Worm (Caenorhabditis elegans): Measurements from ENCODE around the gene mrps-11.
A peak's percentile ranks its signal among the peaks of the same experiment; 100 is the strongest.

Gene mrps-11

ce11 chrV:12536409-12537038 lies 42.1 kb upstream of the mrps-11 start:
- no peak for TF ChIP-seq cebp-1 (GFP tag; IDR thresholded peaks at IDR 0.05)
- no peak for TF ChIP-seq cebp-1 (tag; optimal IDR thresholded peaks at IDR 0.05)
- no peak for TF ChIP-seq nhr-27 (tag; optimal IDR thresholded peaks at IDR 0.05)
- no peak for TF ChIP-seq ZK185.1 (tag; optimal IDR thresholded peaks at IDR 0.05; ENCODE audit: poor library complexity, severe bottlenecking)
- no peak for TF ChIP-seq bed-2 (GFP tag; IDR thresholded peaks at IDR 0.05)

DNA sequence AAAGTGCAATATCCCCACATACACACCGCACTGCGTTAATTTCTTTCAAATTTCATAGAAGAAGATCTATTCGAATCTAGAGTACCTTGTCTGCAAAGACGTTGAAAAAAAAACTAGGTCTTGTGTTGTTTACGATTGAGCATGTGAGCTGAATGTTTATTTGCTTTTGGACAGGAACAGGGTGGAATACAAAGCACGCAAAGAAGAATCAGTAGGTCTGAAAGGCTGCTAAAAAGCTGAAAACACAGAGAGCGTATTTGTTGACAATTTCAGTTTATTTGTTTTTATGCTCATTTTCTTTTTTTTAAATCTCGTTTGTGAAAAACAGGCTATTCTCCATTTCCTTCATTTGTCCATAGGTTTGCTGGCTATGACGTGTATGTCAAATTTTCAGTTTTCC lies 40.5 kb upstream of the mrps-11 start:
- TF ChIP-seq snpc-1.3 (tag; optimal IDR thresholded peaks at IDR 0.05; ENCODE audit: insufficient read depth) (no peak), ztf-18 (tag; optimal IDR thresholded peaks at IDR 0.05) (no peak), ztf-6 (GFP tag; IDR thresholded peaks at IDR 0.05) (no peak), F57A8.1 (GFP tag; optimal IDR thresholded peaks at IDR 0.05) (no peak), ets-4 (GFP tag; optimal IDR thresholded peaks at IDR 0.05) (no peak), sptf-2 (GFP tag; optimal IDR thresholded peaks at IDR 0.05) (no peak), dpff-1 (tag; optimal IDR thresholded peaks at IDR 0.05) (no peak), lin-54 (GFP tag; optimal IDR thresholded peaks at IDR 0.05) (no peak), ceh-58 (GFP tag; IDR thresholded peaks at IDR 0.05) (no peak), atf-7 (tag; optimal IDR thresholded peaks at IDR 0.05) (no peak), him-1 (tag; optimal IDR thresholded peaks at IDR 0.05) (no peak), ceh-79 (tag; optimal IDR thresholded peaks at IDR 0.05) (no peak), F23B12.7 (tag; optimal IDR thresholded peaks at IDR 0.05; ENCODE audit: insufficient read depth) (no peak), B0019.2 (GFP tag; conservative IDR thresholded peaks at IDR 0.05) (no peak), Y67H2A.10 (GFP tag; conservative IDR thresholded peaks at IDR 0.05) (no peak), hlh-12 (tag; optimal IDR thresholded peaks at IDR 0.05) (no peak), Y79H2A.3 (GFP tag; conservative IDR thresholded peaks at IDR 0.05) (no peak), ceh-91 (GFP tag; IDR thresholded peaks at IDR 0.05) (no peak), hlh-26 (GFP tag; conservative IDR thresholded peaks at IDR 0.05) (no peak), hrde-1 (tag; optimal IDR thresholded peaks at IDR 0.05; ENCODE audit: borderline replicate concordance) (no peak)

DNA sequence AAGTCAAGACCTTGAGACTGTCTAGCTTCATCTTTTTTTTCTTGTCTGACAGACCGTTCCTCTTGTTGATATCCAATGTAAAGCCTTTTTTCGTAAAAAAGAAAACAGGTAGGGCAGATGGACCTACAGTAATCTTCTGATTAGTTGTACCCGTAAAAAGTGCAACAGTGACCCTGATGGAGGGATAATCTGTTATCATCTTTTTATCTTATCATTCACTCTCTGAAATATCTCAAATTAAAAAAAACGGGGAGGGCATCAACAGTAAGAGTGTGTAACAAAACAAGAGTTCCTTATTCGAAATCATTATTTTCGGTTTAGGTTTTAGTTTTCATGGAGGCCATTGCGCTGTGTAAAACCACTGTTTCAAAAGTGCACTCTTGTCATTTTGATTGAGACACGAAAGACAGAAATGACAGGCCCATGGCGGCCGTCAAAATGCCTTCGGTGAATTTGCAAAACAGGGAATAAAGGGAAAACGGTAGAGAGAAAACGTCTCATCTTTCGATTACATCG lies 39.3 kb upstream of the mrps-11 start:
- TF ChIP-seq tbp1 (GFP tag; optimal IDR thresholded peaks at IDR 0.05) (no peak), sptf-2 (GFP tag; optimal IDR thresholded peaks at IDR 0.05) (no peak), nhr-80 (tag; optimal IDR thresholded peaks at IDR 0.05) (peak; percentile 7), K12H6.12 (tag; optimal IDR thresholded peaks at IDR 0.05) (no peak), unc-130 (GFP tag; optimal IDR thresholded peaks at IDR 0.05) (no peak), lsy-27 (tag; optimal IDR thresholded peaks at IDR 0.05; ENCODE audit: borderline replicate concordance, insufficient read depth) (no peak)

- no peak for TF ChIP-seq lin-35 (GFP tag; optimal IDR thresholded peaks at IDR 0.05)
- TF ChIP-seq nhr-80 (tag; optimal IDR thresholded peaks at IDR 0.05) = peak; percentile 65
Measured at ce11 chrV:12532369-12532768, 37.9 kb upstream of the mrps-11 start.

ce11 chrV:12531084-12531483 lies 36.7 kb upstream of the mrps-11 start:
- TF ChIP-seq snpc-4 (GFP tag; optimal IDR thresholded peaks at IDR 0.05) = no peak
- no peak for TF ChIP-seq snpc-4 (tag; optimal IDR thresholded peaks at IDR 0.05)
- TF ChIP-seq attf-5 (GFP tag; optimal IDR thresholded peaks at IDR 0.05) = no peak
- no peak for TF ChIP-seq him-1 (tag; optimal IDR thresholded peaks at IDR 0.05)
- TF ChIP-seq tbp1 (GFP tag; optimal IDR thresholded peaks at IDR 0.05) = no peak
- no peak for TF ChIP-seq Y53F4B.3 (GFP tag; IDR thresholded peaks at IDR 0.05)
- no peak for TF ChIP-seq ztf-18 (tag; optimal IDR thresholded peaks at IDR 0.05)
- TF ChIP-seq let-607 (tag; optimal IDR thresholded peaks at IDR 0.05) = no peak
- TF ChIP-seq ceh-58 (GFP tag; IDR thresholded peaks at IDR 0.05) = no peak
- TF ChIP-seq madf-8 (GFP tag; conservative IDR thresholded peaks at IDR 0.05) = no peak
- TF ChIP-seq F22D6.2 (tag; optimal IDR thresholded peaks at IDR 0.05) = no peak
- no peak for TF ChIP-seq F33H1.4 (GFP tag; IDR thresholded peaks at IDR 0.05)
- no peak for TF ChIP-seq ztf-25 (GFP tag; IDR thresholded peaks at IDR 0.05)
- no peak for TF ChIP-seq nhr-179 (tag; optimal IDR thresholded peaks at IDR 0.05)
- no peak for TF ChIP-seq dpl-1 (GFP tag; optimal IDR thresholded peaks at IDR 0.05)
